Fruit fly (Drosophila melanogaster) whole organism, embryonic: ENCODE results near the gene CG7789.

ENCODE experiments used
- B-H1 ChIP-seq: fragments of 200-800 bp; sonication (Bioruptor generic); IDR thresholded peaks from 3 replicates; pipeline ENCODE4 v1.3.6; 2022; ENCODE audit warnings: missing biosample characterization, missing genetic modification characterization
- BEAF-32 ChIP-seq: fragments of 200-800 bp; sonication (Bioruptor generic); optimal IDR thresholded peaks from 3 replicates; lab custom pipeline; 2017; ENCODE audit warnings: missing biosample characterization, missing genetic modification characterization, mild to moderate bottlenecking, moderate library complexity, missing genetic modification reagents
- CG1024 ChIP-seq: fragments of 200-800 bp; sonication (Bioruptor generic); IDR thresholded peaks from 2 replicates; pipeline ENCODE4 v1.3.6; 2022; ENCODE audit warnings: missing biosample characterization, missing genetic modification characterization
- CG11247 ChIP-seq: fragments of 200-800 bp; sonication (Bioruptor generic); IDR thresholded peaks from 2 replicates; pipeline ENCODE4 v1.3.6; 2022; ENCODE audit warnings: missing biosample characterization, missing genetic modification characterization
- CG11723 ChIP-seq: fragments of 200-800 bp; sonication (Bioruptor generic); optimal IDR thresholded peaks from 2 replicates; lab custom pipeline; 2017; ENCODE audit warnings: missing biosample characterization, mild to moderate bottlenecking, missing genetic modification characterization
- CG13775 ChIP-seq: fragments of 200-800 bp; sonication (Bioruptor generic); optimal IDR thresholded peaks from 3 replicates; lab custom pipeline; 2017; ENCODE audit warnings: missing biosample characterization, mild to moderate bottlenecking, missing genetic modification characterization
- CG13894 ChIP-seq: fragments of 200-800 bp; sonication (Bioruptor generic); optimal IDR thresholded peaks from 3 replicates; lab custom pipeline; 2018; ENCODE audit warnings: missing biosample characterization, mild to moderate bottlenecking, missing genetic modification characterization, moderate library complexity
- CG14965 ChIP-seq: fragments of 200-800 bp; sonication (Bioruptor generic); optimal IDR thresholded peaks from 2 replicates; lab custom pipeline; 2016; ENCODE audit warnings: missing biosample characterization, missing genetic modification characterization, borderline replicate concordance
- CG16815 ChIP-seq: fragments of 200-800 bp; sonication (Bioruptor generic); optimal IDR thresholded peaks from 3 replicates; lab custom pipeline; 2017; ENCODE audit warnings: missing biosample characterization, mild to moderate bottlenecking, missing genetic modification characterization
- CG18764 ChIP-seq: fragments of 200-800 bp; sonication (Bioruptor generic); optimal IDR thresholded peaks from 3 replicates; lab custom pipeline; 2016; ENCODE audit warnings: missing biosample characterization, missing genetic modification characterization
- CG2116 ChIP-seq: fragments of 200-800 bp; sonication (Bioruptor generic); optimal IDR thresholded peaks from 3 replicates; lab custom pipeline; 2018; ENCODE audit warnings: missing biosample characterization, mild to moderate bottlenecking, missing genetic modification characterization
- CG2202 ChIP-seq: fragments of 200-800 bp; sonication (Bioruptor generic); optimal IDR thresholded peaks from 2 replicates; lab custom pipeline; 2018; ENCODE audit warnings: missing biosample characterization, mild to moderate bottlenecking, missing genetic modification characterization
- CG2889 ChIP-seq: fragments of 200-800 bp; sonication (Bioruptor generic); IDR thresholded peaks from 3 replicates; pipeline ENCODE4 v1.3.6; 2022; ENCODE audit warnings: missing biosample characterization, missing genetic modification characterization
- CG32772 ChIP-seq: fragments of 200-800 bp; sonication (Bioruptor generic); IDR thresholded peaks from 2 replicates; pipeline ENCODE4 v1.3.6; 2022; ENCODE audit warnings: missing biosample characterization, missing genetic modification characterization
- CG3838 ChIP-seq: fragments of 200-800 bp; sonication (Bioruptor generic); optimal IDR thresholded peaks from 3 replicates; lab custom pipeline; 2016; ENCODE audit warnings: missing biosample characterization, missing genetic modification characterization
- CG4328 ChIP-seq: fragments of 200-800 bp; sonication (Bioruptor generic); optimal IDR thresholded peaks from 3 replicates; lab custom pipeline; 2017; ENCODE audit warnings: missing biosample characterization, missing genetic modification reagents, missing genetic modification characterization
- CG5953 ChIP-seq: fragments of 200-800 bp; sonication (Bioruptor generic); IDR thresholded peaks from 2 replicates; pipeline ENCODE4 v1.3.6; 2022; ENCODE audit warnings: missing biosample characterization, missing genetic modification characterization
- CG6854 ChIP-seq: fragments of 200-800 bp; sonication (Bioruptor generic); optimal IDR thresholded peaks from 3 replicates; lab custom pipeline; 2017; ENCODE audit warnings: missing biosample characterization, mild to moderate bottlenecking, missing genetic modification characterization
- CG7556 ChIP-seq: fragments of 200-800 bp; sonication (Bioruptor generic); optimal IDR thresholded peaks from 2 replicates; lab custom pipeline; 2017; ENCODE audit warnings: missing biosample characterization, mild to moderate bottlenecking, missing genetic modification characterization
- CG8089 ChIP-seq: fragments of 200-800 bp; sonication (Bioruptor generic); optimal IDR thresholded peaks from 3 replicates; lab custom pipeline; 2016; ENCODE audit warnings: missing biosample characterization, missing genetic modification characterization
- CG8478 ChIP-seq: fragments of >200 bp; optimal IDR thresholded peaks from 2 replicates; lab custom pipeline; 2018
- CG9609 ChIP-seq: fragments of 200-800 bp; sonication (Bioruptor generic); optimal IDR thresholded peaks from 3 replicates; lab custom pipeline; 2016; ENCODE audit warnings: missing biosample characterization, missing genetic modification characterization
- E2f1 ChIP-seq: fragments of 200-800 bp; sonication (Bioruptor generic); IDR thresholded peaks from 2 replicates; pipeline ENCODE4 v1.3.6; 2022; ENCODE audit warnings: missing biosample characterization, missing genetic modification characterization
- Elba2 ChIP-seq: fragments of 200-800 bp; sonication (Bioruptor generic); optimal IDR thresholded peaks from 3 replicates; lab custom pipeline; 2016; ENCODE audit warnings: missing biosample characterization, missing genetic modification characterization
- Fer3 ChIP-seq: fragments of 200-800 bp; sonication (Bioruptor generic); optimal IDR thresholded peaks from 2 replicates; lab custom pipeline; 2018; ENCODE audit warnings: missing biosample characterization, mild to moderate bottlenecking, missing genetic modification characterization, moderate library complexity
- Gug ChIP-seq: fragments of 200-800 bp; sonication (Bioruptor generic); IDR thresholded peaks from 4 replicates; pipeline ENCODE4 v1.3.6; 2022; ENCODE audit warnings: missing biosample characterization, missing genetic modification characterization
- Hr51 ChIP-seq, 2 experiments: fragments of 200-800 bp; sonication (Bioruptor generic); optimal IDR thresholded peaks; 2 replicates in 1 of 2; 3 replicates in 1 of 2; lab custom pipeline; 2016 to 2018; ENCODE audit warnings: missing biosample characterization in 2 of 2, missing genetic modification characterization in 2 of 2, mild to moderate bottlenecking in 1 of 2, moderate library complexity in 1 of 2
- Hr78 ChIP-seq, 2 experiments: fragments of 200-800 bp in 1 of 2; fragments of >200 bp in 1 of 2; sonication (Bioruptor generic) in 1 of 2; optimal IDR thresholded peaks; 2 replicates each; lab custom pipeline; 2017 to 2019; ENCODE audit warnings: missing biosample characterization in 2 of 2, missing genetic modification characterization in 2 of 2, mild to moderate bottlenecking in 1 of 2, moderate library complexity in 1 of 2
- Med ChIP-seq: fragments of 200-800 bp; sonication (Bioruptor generic); peaks from one replicate; lab custom pipeline; 2016; ENCODE audit warnings: missing biosample characterization, missing genetic modification characterization, mild to moderate bottlenecking, inconsistent platforms, moderate library complexity
- NC2β ChIP-seq: fragments of 200-800 bp; sonication (Bioruptor generic); optimal IDR thresholded peaks from 2 replicates; lab custom pipeline; 2016; ENCODE audit warnings: missing biosample characterization, missing genetic modification characterization
- Nf-YB ChIP-seq: fragments of 200-800 bp; sonication (Bioruptor generic); optimal IDR thresholded peaks from 3 replicates; lab custom pipeline; 2019; ENCODE audit warnings: missing biosample characterization, mild to moderate bottlenecking, missing genetic modification characterization, moderate library complexity
- Sry-δ ChIP-seq: fragments of 200-800 bp; sonication (Bioruptor generic); optimal IDR thresholded peaks from 2 replicates; lab custom pipeline; 2016; ENCODE audit warnings: missing biosample characterization, missing genetic modification characterization
- Stat92E ChIP-seq, 3 experiments: fragments of >200 bp in 2 of 3; fragments of 200-800 bp in 1 of 3; sonication (Bioruptor generic) in 1 of 3; optimal IDR thresholded peaks; 2 replicates each; lab custom pipeline; 2017 to 2019; ENCODE audit warnings: missing biosample characterization in 3 of 3, missing genetic modification characterization in 3 of 3, mild to moderate bottlenecking in 1 of 3, moderate library complexity in 1 of 3
- ac ChIP-seq: fragments of 200-800 bp; sonication (Bioruptor generic); optimal IDR thresholded peaks from 3 replicates; lab custom pipeline; 2017; ENCODE audit warnings: missing biosample characterization, mild to moderate bottlenecking, missing genetic modification characterization
- btn ChIP-seq: fragments of 200-800 bp; sonication (Bioruptor generic); optimal IDR thresholded peaks from 2 replicates; lab custom pipeline; 2016; ENCODE audit warnings: missing biosample characterization, missing genetic modification characterization
- caup ChIP-seq: fragments of 200-800 bp; sonication (Bioruptor generic); optimal IDR thresholded peaks from 3 replicates; lab custom pipeline; 2017; ENCODE audit warnings: missing biosample characterization, mild to moderate bottlenecking, missing genetic modification characterization, moderate library complexity; ENCODE audit not compliant: severe bottlenecking
- dpn ChIP-seq, 2 experiments: fragments of 200-800 bp; sonication (Bioruptor generic); optimal IDR thresholded peaks; 3 replicates each; lab custom pipeline; 2016; ENCODE audit warnings: missing biosample characterization in 2 of 2, missing genetic modification characterization in 2 of 2
- gcm2 ChIP-seq: fragments of 200-800 bp; sonication (Bioruptor generic); optimal IDR thresholded peaks from 2 replicates; lab custom pipeline; 2016; ENCODE audit warnings: missing biosample characterization, missing genetic modification characterization
- ham ChIP-seq: fragments of 200-800 bp; sonication (Bioruptor generic); IDR thresholded peaks from 2 replicates; pipeline ENCODE4 v1.3.6; 2022; ENCODE audit warnings: missing biosample characterization, missing genetic modification characterization
- her ChIP-seq: fragments of 200-800 bp; sonication (Bioruptor generic); optimal IDR thresholded peaks from 2 replicates; lab custom pipeline; 2016; ENCODE audit warnings: missing biosample characterization, missing genetic modification characterization
- hkb ChIP-seq, 2 experiments: fragments of 200-800 bp in 1 of 2; fragments of >200 bp in 1 of 2; sonication (Bioruptor generic) in 1 of 2; IDR thresholded peaks in 1 of 2; optimal IDR thresholded peaks in 1 of 2; 2 replicates each; pipeline versions ENCODE4 v1.3.6 to Lab custom; 2017 to 2022; ENCODE audit warnings: missing biosample characterization in 1 of 2, missing genetic modification characterization in 1 of 2
- jumu ChIP-seq: fragments of 200-800 bp; sonication (Bioruptor generic); optimal IDR thresholded peaks from 3 replicates; lab custom pipeline; 2016; ENCODE audit warnings: missing biosample characterization, missing genetic modification characterization
- kay ChIP-seq: fragments of 200-800 bp; sonication (Bioruptor generic); optimal IDR thresholded peaks from 2 replicates; lab custom pipeline; 2016; ENCODE audit warnings: missing biosample characterization, missing genetic modification characterization
- nmo ChIP-seq: fragments of 200-800 bp; sonication (Bioruptor generic); optimal IDR thresholded peaks from 2 replicates; lab custom pipeline; 2018; ENCODE audit warnings: missing biosample characterization, mild to moderate bottlenecking, missing genetic modification characterization, moderate library complexity
- odd ChIP-seq: fragments of 200-800 bp; sonication (Bioruptor generic); optimal IDR thresholded peaks from 2 replicates; lab custom pipeline; 2017; ENCODE audit warnings: missing biosample characterization, mild to moderate bottlenecking, missing genetic modification characterization
- ro ChIP-seq: fragments of 200-800 bp; sonication (Bioruptor generic); IDR thresholded peaks from 2 replicates; pipeline ENCODE4 v1.3.6; 2022; ENCODE audit warnings: missing biosample characterization, missing genetic modification characterization
- sd ChIP-seq: fragments of 200-800 bp; sonication (Bioruptor generic); optimal IDR thresholded peaks from 3 replicates; lab custom pipeline; 2018; ENCODE audit warnings: missing biosample characterization, mild to moderate bottlenecking, missing genetic modification characterization, moderate library complexity
- slou ChIP-seq: fragments of 200-800 bp; sonication (Bioruptor generic); optimal IDR thresholded peaks from 3 replicates; lab custom pipeline; 2016; ENCODE audit warnings: missing biosample characterization, missing genetic modification characterization
- vvl ChIP-seq: fragments of 200-800 bp; sonication (Bioruptor generic); IDR thresholded peaks from 2 replicates; pipeline ENCODE4 v1.3.6; 2022; ENCODE audit warnings: missing biosample characterization, missing genetic modification characterization
- z ChIP-seq: fragments of 200-800 bp; sonication (Bioruptor generic); IDR thresholded peaks from 3 replicates; pipeline ENCODE4 v1.3.6; 2022; ENCODE audit warnings: missing biosample characterization, missing genetic modification characterization

The CG7789 gene

DNA sequence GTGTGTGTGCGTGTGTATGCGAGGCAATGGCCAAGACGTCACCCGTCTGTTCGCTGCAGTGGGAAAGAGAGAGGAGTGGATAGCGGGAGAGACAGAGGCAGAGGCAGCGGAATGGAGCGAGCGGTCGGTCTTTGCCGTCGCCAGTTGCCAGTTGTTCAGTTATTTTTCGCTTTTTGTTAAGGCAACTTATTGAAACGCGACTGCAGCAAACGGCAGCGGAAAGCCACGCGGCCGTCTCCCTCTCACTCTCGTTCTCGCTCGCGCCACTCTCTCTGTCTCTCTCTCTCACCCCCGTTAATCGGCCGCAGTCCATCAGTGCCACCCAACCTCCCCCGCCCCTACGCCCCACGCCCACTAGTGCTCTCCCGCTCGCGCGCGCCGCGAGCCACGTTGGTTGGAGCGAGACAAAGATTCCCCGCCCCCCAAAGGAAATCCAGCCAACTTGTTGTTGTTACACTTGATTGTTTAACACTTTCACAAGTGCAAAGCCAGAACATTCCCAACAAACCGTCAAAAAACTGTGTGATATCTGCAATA lies 30.1 kb upstream of the CG7789 start (continued):
- TF ChIP-seq hkb (optimal IDR thresholded peaks at IDR 0.05; lab: Kevin White, UChicago) (no peak), hkb (GFP tag; IDR thresholded peaks at IDR 0.05; lab: Robert Waterston, UW) (peak; percentile 44; the same call in 1 of the 2 replicates), sd (tag; lab: Kevin White, UChicago) (peak; percentile 94), Elba2 (no peak), CG8478 (lab: Kevin White, UChicago) (peak; percentile 96), ham (GFP tag; lab: Robert Waterston, UW) (peak; percentile 41; the same call in 1 of the 2 replicates), CG2202 (no peak), CG1024 (GFP tag; lab: Robert Waterston, UW) (no peak), BEAF-32 (GFP tag; lab: Kevin White, UChicago) (no peak), btn (no peak), CG16815 (no peak), Nf-YB (GFP tag; lab: Kevin White, UChicago) (peak; percentile 44), vvl (no peak; the same call in 1 of the 2 replicates), CG5953 (GFP tag; lab: Robert Waterston, UW) (no peak), CG8089 (GFP tag; lab: Kevin White, UChicago) (no peak), CG11723 (GFP tag; lab: Kevin White, UChicago) (no peak), Med (GFP tag; lab: Kevin White, UChicago) (peak; percentile 92), CG13894 (peak; percentile 55), CG2116 (GFP tag; lab: Kevin White, UChicago) (no peak), gcm2 (GFP tag; lab: Kevin White, UChicago) (no peak), CG18764 (no peak), CG2889 (GFP tag; lab: Robert Waterston, UW) (no peak), z (GFP tag; lab: Robert Waterston, UW) (peak; percentile 93), ro (GFP tag; lab: Robert Waterston, UW) (no peak), Fer3 (no peak), nmo (GFP tag; lab: Kevin White, UChicago) (no peak), Sry-δ (GFP tag; lab: Kevin White, UChicago) (no peak), kay (GFP tag; lab: Kevin White, UChicago) (peak; percentile 76), caup (GFP tag; lab: Kevin White, UChicago) (peak; percentile 18), CG32772 (GFP tag; lab: Robert Waterston, UW) (no peak), Stat92E (GFP tag; optimal IDR thresholded peaks at IDR 0.05; lab: Kevin White, UChicago) (peak in 1 of 3 experiments; percentile 19), E2f1 (GFP tag; lab: Robert Waterston, UW) (no peak), CG4328 (no peak), Gug (GFP tag; lab: Robert Waterston, UW) (no peak), jumu (no peak), B-H1 (GFP tag; lab: Robert Waterston, UW) (no peak), odd (GFP tag; lab: Kevin White, UChicago) (peak; percentile 14), NC2β (no peak), CG9609 (GFP tag; lab: Kevin White, UChicago) (no peak), CG7556 (no peak), CG3838 (no peak), dpn (GFP tag; optimal IDR thresholded peaks at IDR 0.05; lab: Kevin White, UChicago) (no peak), CG13775 (GFP tag; lab: Kevin White, UChicago) (no peak), CG14965 (GFP tag; lab: Kevin White, UChicago) (no peak), slou (GFP tag; lab: Kevin White, UChicago) (no peak), ac (GFP tag; lab: Kevin White, UChicago) (no peak), CG6854 (GFP tag; lab: Kevin White, UChicago) (no peak), her (peak; percentile 25), Hr51 (GFP tag; optimal IDR thresholded peaks at IDR 0.05; lab: Kevin White, UChicago) (peak in 1 of 2 experiments; percentile 11), CG11247 (GFP tag; lab: Robert Waterston, UW) (0 out of 2 replicates have a peak, but pooled peaks have one; percentile 11), Hr78 (GFP tag; optimal IDR thresholded peaks at IDR 0.05; lab: Kevin White, UChicago) (peak in 1 of 2 experiments; percentile 45)
